Fruit fly (Drosophila melanogaster) whole organism, wandering third instar larva: ENCODE data around the gene CG33702.

Experiments used
- h ChIP-seq: fragments of 200-800 bp; sonication (Bioruptor generic); optimal IDR thresholded peaks from 3 replicates; lab custom pipeline; 2016; ENCODE audit warnings: missing biosample characterization, mild to moderate bottlenecking, missing genetic modification characterization
- woc ChIP-seq: sonication (Bioruptor generic); optimal IDR thresholded peaks from 2 replicates; lab custom pipeline; 2016; ENCODE audit warnings: missing biosample characterization, mild to moderate bottlenecking, missing genetic modification characterization

DNA sequence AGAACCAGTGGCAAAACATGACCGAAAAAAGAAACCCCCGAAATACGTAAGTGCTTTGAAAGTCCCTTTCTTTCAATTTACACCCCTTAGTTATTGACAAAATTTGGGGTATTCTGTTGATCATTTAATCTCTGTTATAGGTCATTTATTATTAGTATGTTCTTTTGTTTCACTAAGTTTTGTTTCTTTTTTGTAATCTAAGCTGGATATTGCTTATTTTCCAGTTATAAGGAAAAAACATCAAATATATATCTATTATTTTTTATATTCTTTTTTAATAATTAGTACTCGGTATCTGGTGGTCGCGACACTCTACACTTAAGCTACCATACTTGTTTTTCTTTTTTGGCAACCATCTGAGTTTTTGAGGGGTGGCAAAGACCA is 4.6 kb downstream of the CG33702 start:
- TF ChIP-seq woc (GFP tag; lab: Kevin White, UChicago) (peak; percentile 57), h (GFP tag; lab: Kevin White, UChicago) (peak; percentile 15)
